Fruit fly (Drosophila melanogaster): ENCODE data around the gene CG32473.

Gene CG32473

dm6 chr3R:13302348-13302747 lies at the start of gene CG32473:
Gene CG32473, plus strand, starts transcription at chr3R:13302648.
- no peak for TF ChIP-seq bab1 (GFP tag; optimal IDR thresholded peaks at IDR 0.05)
- no peak for TF ChIP-seq kay (GFP tag; ENCODE audit: borderline replicate concordance)
- TF ChIP-seq CG11617 (GFP tag; optimal IDR thresholded peaks at IDR 0.05) = no peak
- TF ChIP-seq CG33017 (tag; optimal IDR thresholded peaks at IDR 0.05) = no peak
- TF ChIP-seq toe (GFP tag; optimal IDR thresholded peaks at IDR 0.05) = no peak
- TF ChIP-seq CG12768 (GFP tag; optimal IDR thresholded peaks at IDR 0.05) = no peak
- no peak for TF ChIP-seq tj (GFP tag; optimal IDR thresholded peaks at IDR 0.05)
- TF ChIP-seq CG14711 (tag; optimal IDR thresholded peaks at IDR 0.05) = no peak
- TF ChIP-seq cic (GFP tag; optimal IDR thresholded peaks at IDR 0.05) = no peak
- no peak for TF ChIP-seq CG1620 (GFP tag; optimal IDR thresholded peaks at IDR 0.05)
- no peak for TF ChIP-seq Hr96 (GFP tag; optimal IDR thresholded peaks at IDR 0.05)
- TF ChIP-seq pad (GFP tag; optimal IDR thresholded peaks at IDR 0.05) = no peak
- TF ChIP-seq Clk (GFP tag; optimal IDR thresholded peaks at IDR 0.05) = no peak

- TF ChIP-seq tj (GFP tag; optimal IDR thresholded peaks at IDR 0.05) (no peak), Hr96 (GFP tag; optimal IDR thresholded peaks at IDR 0.05) (no peak), CG12768 (GFP tag; optimal IDR thresholded peaks at IDR 0.05) (no peak), Mnt (GFP tag; optimal IDR thresholded peaks at IDR 0.05) (no peak), kay (GFP tag; ENCODE audit: borderline replicate concordance) (no peak), ovo (GFP tag; optimal IDR thresholded peaks at IDR 0.05) (no peak)
These were observed 45.3 kb upstream of the CG32473 start for dm6 chr3R:13257110-13257509.

DNA sequence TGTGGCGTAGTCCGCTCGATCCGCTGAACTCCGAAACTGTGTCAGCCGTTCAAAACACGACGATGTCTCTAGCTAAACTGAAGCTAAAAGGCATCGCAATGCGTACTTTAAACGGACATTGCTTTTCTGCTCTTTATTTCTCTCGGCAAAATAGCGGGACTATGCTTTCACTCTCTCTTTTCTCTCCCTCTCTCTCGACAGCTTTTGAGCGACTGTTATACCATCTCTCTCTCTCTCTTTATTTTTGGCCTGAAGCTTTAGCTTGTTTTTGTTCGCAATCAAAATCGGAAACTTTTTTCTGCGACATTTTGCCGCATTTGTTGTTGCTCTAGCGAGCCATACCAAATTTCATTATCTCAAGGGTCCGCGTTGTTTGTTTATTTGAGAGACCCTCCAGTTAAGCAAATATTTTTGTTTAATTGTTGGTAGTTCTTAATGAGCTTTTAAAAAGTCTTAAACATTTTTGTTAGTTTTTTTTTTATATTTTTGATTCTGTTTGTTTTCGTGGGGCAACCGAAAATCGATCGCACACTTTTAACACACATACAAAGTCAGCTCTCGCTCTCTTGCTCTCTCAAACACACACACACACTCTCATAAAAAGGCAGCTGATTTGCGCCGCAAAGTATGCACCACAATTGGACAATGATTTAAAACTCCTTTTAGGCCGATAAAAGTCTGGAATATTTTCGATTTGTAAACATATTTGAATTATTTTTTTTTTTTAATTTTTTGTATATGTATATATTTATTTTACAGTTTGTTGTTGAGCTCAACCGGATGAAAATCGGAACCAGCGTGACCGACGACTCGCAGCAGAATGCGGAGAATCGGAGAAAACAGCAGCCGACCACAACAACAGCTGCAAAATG lies 43.5 kb upstream of the CG32473 start, which contains the start of gene Ace:
Gene Ace, minus strand, starts transcription at position 822 of the 872 bp plus-strand sequence.
- no peak for TF ChIP-seq CG5204 (GFP tag; optimal IDR thresholded peaks at IDR 0.05)
- TF ChIP-seq Mnt (GFP tag; optimal IDR thresholded peaks at IDR 0.05) = no peak
- no peak for TF ChIP-seq toe (GFP tag; optimal IDR thresholded peaks at IDR 0.05)
- TF ChIP-seq CG11617 (GFP tag; optimal IDR thresholded peaks at IDR 0.05) = no peak
- TF ChIP-seq ovo (GFP tag; optimal IDR thresholded peaks at IDR 0.05) = no peak
- no peak for TF ChIP-seq CG14711 (tag; optimal IDR thresholded peaks at IDR 0.05)
- no peak for TF ChIP-seq cic (GFP tag; optimal IDR thresholded peaks at IDR 0.05)
- TF ChIP-seq CG1620 (GFP tag; optimal IDR thresholded peaks at IDR 0.05) = no peak
- TF ChIP-seq CG7045 (GFP tag; optimal IDR thresholded peaks at IDR 0.05) = no peak
- no peak for TF ChIP-seq CG7101 (tag; optimal IDR thresholded peaks at IDR 0.05)
- TF ChIP-seq Crg-1 (GFP tag; optimal IDR thresholded peaks at IDR 0.05) = no peak
- TF ChIP-seq tj (GFP tag; optimal IDR thresholded peaks at IDR 0.05) = no peak
- TF ChIP-seq cnc (optimal IDR thresholded peaks at IDR 0.05) = no peak
- TF ChIP-seq bab1 (GFP tag; optimal IDR thresholded peaks at IDR 0.05) = no peak
- TF ChIP-seq CG12768 (GFP tag; optimal IDR thresholded peaks at IDR 0.05) = peak; percentile 22
- TF ChIP-seq Clk (GFP tag; optimal IDR thresholded peaks at IDR 0.05) = no peak
- peak; percentile 80 for TF ChIP-seq kay (GFP tag; ENCODE audit: borderline replicate concordance)

DNA sequence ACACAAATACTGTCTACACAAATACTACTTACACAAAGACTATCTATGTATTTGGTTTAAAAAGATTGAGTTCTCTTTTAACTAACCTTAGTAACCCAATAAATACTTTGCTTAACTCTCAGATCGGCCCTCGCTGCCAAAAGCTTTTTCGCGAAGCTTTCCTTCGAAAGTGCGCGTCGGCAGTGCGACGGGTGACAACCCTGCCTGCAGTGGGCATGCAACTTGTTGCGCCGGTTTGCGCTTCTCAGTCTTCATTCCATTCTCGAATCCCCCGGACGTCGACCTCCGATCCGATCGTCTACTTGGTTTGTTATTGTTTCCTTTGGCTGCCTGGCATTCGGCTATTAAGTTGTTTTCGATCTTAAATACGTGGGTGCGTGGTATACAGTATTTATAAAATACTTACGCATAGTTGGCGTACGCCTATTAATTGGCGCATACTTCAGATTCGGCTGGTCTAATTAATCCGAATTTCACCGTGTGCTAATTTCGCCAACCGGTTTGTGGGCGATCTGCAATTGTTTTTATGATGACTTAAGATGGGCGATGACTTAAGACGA lies 42.3 kb upstream of the CG32473 start, which contains the start of gene CG11686:
Gene CG11686, plus strand, starts transcription at position 243 of the 560 bp plus-strand sequence.
- TF ChIP-seq CG5204 (GFP tag; optimal IDR thresholded peaks at IDR 0.05) = peak; percentile 6
- peak; percentile 49 for TF ChIP-seq CG12768 (GFP tag; optimal IDR thresholded peaks at IDR 0.05)
- peak; percentile 28 for TF ChIP-seq bab1 (GFP tag; optimal IDR thresholded peaks at IDR 0.05)
- TF ChIP-seq tj (GFP tag; optimal IDR thresholded peaks at IDR 0.05) = no peak
- peak; percentile 94 for TF ChIP-seq CG14711 (tag; optimal IDR thresholded peaks at IDR 0.05)
- no peak for TF ChIP-seq pad (GFP tag; optimal IDR thresholded peaks at IDR 0.05)
- TF ChIP-seq Mnt (GFP tag; optimal IDR thresholded peaks at IDR 0.05) = peak; percentile 27
- TF ChIP-seq CG1620 (GFP tag; optimal IDR thresholded peaks at IDR 0.05) = no peak
- no peak for TF ChIP-seq toe (GFP tag; optimal IDR thresholded peaks at IDR 0.05)

dm6 chr3R:13261706-13262105 lies 40.7 kb upstream of the CG32473 start:
- TF ChIP-seq Clk (GFP tag; optimal IDR thresholded peaks at IDR 0.05) = no peak
- no peak for TF ChIP-seq Crg-1 (GFP tag; optimal IDR thresholded peaks at IDR 0.05)
- no peak for TF ChIP-seq bab1 (GFP tag; optimal IDR thresholded peaks at IDR 0.05)
- no peak for TF ChIP-seq CG11617 (GFP tag; optimal IDR thresholded peaks at IDR 0.05)
- no peak for TF ChIP-seq ovo (GFP tag; optimal IDR thresholded peaks at IDR 0.05)

- TF ChIP-seq toe (GFP tag; optimal IDR thresholded peaks at IDR 0.05) (peak; percentile 76), bab1 (GFP tag; optimal IDR thresholded peaks at IDR 0.05) (peak; percentile 49), CG11617 (GFP tag; optimal IDR thresholded peaks at IDR 0.05) (peak; percentile 42), CG5204 (GFP tag; optimal IDR thresholded peaks at IDR 0.05) (peak; percentile 66), CG7101 (tag; optimal IDR thresholded peaks at IDR 0.05) (peak; percentile 58), CG1620 (GFP tag; optimal IDR thresholded peaks at IDR 0.05) (no peak), CG33017 (tag; optimal IDR thresholded peaks at IDR 0.05) (peak; percentile 45), Mnt (GFP tag; optimal IDR thresholded peaks at IDR 0.05) (peak; percentile 51), CG14711 (tag; optimal IDR thresholded peaks at IDR 0.05) (peak; percentile 96), Crg-1 (GFP tag; optimal IDR thresholded peaks at IDR 0.05) (no peak), CG7045 (GFP tag; optimal IDR thresholded peaks at IDR 0.05) (peak; percentile 19), tj (GFP tag; optimal IDR thresholded peaks at IDR 0.05) (peak; percentile 14), cnc (optimal IDR thresholded peaks at IDR 0.05) (no peak), ovo (GFP tag; optimal IDR thresholded peaks at IDR 0.05) (no peak), pad (GFP tag; optimal IDR thresholded peaks at IDR 0.05) (peak; percentile 21), Hr96 (GFP tag; optimal IDR thresholded peaks at IDR 0.05) (peak; percentile 38), CG12768 (GFP tag; optimal IDR thresholded peaks at IDR 0.05) (no peak)
These were observed 38.3 kb upstream of the CG32473 start, which contains the start of gene Ravus for dm6 chr3R:13264061-13264661. Gene Ravus, minus strand, starts transcription at chr3R:13264061.
